Fruit fly (Drosophila melanogaster) whole organism, embryonic: ENCODE data around the gene tweek.
A peak's percentile ranks its signal among the peaks of the same experiment; 100 is the strongest.

Experiments used
- ATbp ChIP-seq: fragments of 200-800 bp; sonication (Bioruptor generic); optimal IDR thresholded peaks from 2 replicates; lab custom pipeline; 2017; ENCODE audit warnings: missing biosample characterization, mild to moderate bottlenecking, missing genetic modification characterization, missing genetic modification reagents
- Asciz ChIP-seq: fragments of 200-800 bp; sonication (Bioruptor generic); optimal IDR thresholded peaks from 2 replicates; lab custom pipeline; 2017; ENCODE audit warnings: missing biosample characterization, mild to moderate bottlenecking, missing genetic modification characterization, missing genetic modification reagents
- CG10147 ChIP-seq: fragments of 200-800 bp; sonication (Bioruptor generic); optimal IDR thresholded peaks from 2 replicates; lab custom pipeline; 2019; ENCODE audit warnings: missing biosample characterization, mild to moderate bottlenecking, missing genetic modification characterization, moderate library complexity
- CG10267 ChIP-seq: fragments of 200-800 bp; sonication (Bioruptor generic); optimal IDR thresholded peaks from 2 replicates; lab custom pipeline; 2018; ENCODE audit warnings: missing biosample characterization, mild to moderate bottlenecking, missing genetic modification characterization, moderate library complexity
- CG11093 ChIP-seq: fragments of 200-800 bp; sonication (Bioruptor generic); IDR thresholded peaks from 3 replicates; pipeline ENCODE4 v1.3.6; 2022; ENCODE audit warnings: missing biosample characterization, missing genetic modification characterization
- CG11695 ChIP-seq: fragments of 200-800 bp; sonication (Bioruptor generic); IDR thresholded peaks from 3 replicates; pipeline ENCODE4 v1.3.6; 2022; ENCODE audit warnings: missing biosample characterization, missing genetic modification characterization
- CG11696 ChIP-seq: fragments of 200-800 bp; sonication (Bioruptor generic); IDR thresholded peaks from 2 replicates; pipeline ENCODE4 v1.3.6; 2022; ENCODE audit warnings: missing biosample characterization, missing genetic modification characterization
- CG12104 ChIP-seq: fragments of 200-800 bp; sonication (Bioruptor generic); optimal IDR thresholded peaks from 3 replicates; lab custom pipeline; 2016; ENCODE audit warnings: missing biosample characterization, missing genetic modification characterization
- CG12236 ChIP-seq: fragments of 200-800 bp; sonication (Bioruptor generic); optimal IDR thresholded peaks from 2 replicates; lab custom pipeline; 2016; ENCODE audit warnings: missing biosample characterization, missing genetic modification characterization
- CG12391 ChIP-seq: fragments of 200-800 bp; sonication (Bioruptor generic); optimal IDR thresholded peaks from 3 replicates; lab custom pipeline; 2018; ENCODE audit warnings: missing biosample characterization, mild to moderate bottlenecking, missing genetic modification characterization, moderate library complexity
- CG14014 ChIP-seq: fragments of 200-800 bp; sonication (Bioruptor generic); IDR thresholded peaks from 2 replicates; pipeline ENCODE4 v1.3.6; 2022; ENCODE audit warnings: missing biosample characterization, missing genetic modification characterization
- CG15011 ChIP-seq: fragments of 200-800 bp; sonication (Bioruptor generic); optimal IDR thresholded peaks from 3 replicates; lab custom pipeline; 2018; ENCODE audit warnings: missing biosample characterization, mild to moderate bottlenecking, missing genetic modification characterization
- CG17829 ChIP-seq: fragments of 200-800 bp; optimal IDR thresholded peaks from 2 replicates; lab custom pipeline; 2019; ENCODE audit warnings: missing biosample characterization, mild to moderate bottlenecking, missing genetic modification characterization, moderate library complexity
- CG2116 ChIP-seq: fragments of 200-800 bp; sonication (Bioruptor generic); optimal IDR thresholded peaks from 3 replicates; lab custom pipeline; 2018; ENCODE audit warnings: missing biosample characterization, mild to moderate bottlenecking, missing genetic modification characterization
- CG2120 ChIP-seq: fragments of 200-800 bp; sonication (Bioruptor generic); optimal IDR thresholded peaks from 3 replicates; lab custom pipeline; 2016; ENCODE audit warnings: missing biosample characterization, missing genetic modification characterization
- CG31388 ChIP-seq: fragments of 200-800 bp; sonication (Bioruptor generic); optimal IDR thresholded peaks from 2 replicates; lab custom pipeline; 2016; ENCODE audit warnings: missing biosample characterization, missing genetic modification characterization
- CG31441 ChIP-seq: fragments of 200-800 bp; sonication (Bioruptor generic); IDR thresholded peaks from 2 replicates; pipeline ENCODE4 v1.3.6; 2022; ENCODE audit warnings: missing biosample characterization, missing genetic modification characterization
- CG34224 ChIP-seq: fragments of 200-800 bp; sonication (Bioruptor generic); IDR thresholded peaks from 3 replicates; pipeline ENCODE4 v1.3.6; 2022; ENCODE audit warnings: missing biosample characterization, missing genetic modification characterization; ENCODE audit not compliant: partially characterized antibody
- CG3838 ChIP-seq: fragments of 200-800 bp; sonication (Bioruptor generic); optimal IDR thresholded peaks from 3 replicates; lab custom pipeline; 2016; ENCODE audit warnings: missing biosample characterization, missing genetic modification characterization
- CG3995 ChIP-seq: fragments of 200-800 bp; sonication (Bioruptor generic); optimal IDR thresholded peaks from 3 replicates; lab custom pipeline; 2016; ENCODE audit warnings: missing biosample characterization, missing genetic modification characterization
- CG4424 ChIP-seq: fragments of 200-800 bp; sonication (Bioruptor generic); optimal IDR thresholded peaks from 3 replicates; lab custom pipeline; 2016; ENCODE audit warnings: missing biosample characterization, missing genetic modification characterization
- CG6272 ChIP-seq: fragments of 200-800 bp; sonication (Bioruptor generic); IDR thresholded peaks from 2 replicates; pipeline ENCODE4 v1.3.6; 2022; ENCODE audit warnings: missing biosample characterization, missing genetic modification characterization
- CG7556 ChIP-seq: fragments of 200-800 bp; sonication (Bioruptor generic); optimal IDR thresholded peaks from 2 replicates; lab custom pipeline; 2017; ENCODE audit warnings: missing biosample characterization, mild to moderate bottlenecking, missing genetic modification characterization
- CG7987 ChIP-seq: fragments of 200-800 bp; sonication (Bioruptor generic); optimal IDR thresholded peaks from 2 replicates; lab custom pipeline; 2018; ENCODE audit warnings: missing biosample characterization, mild to moderate bottlenecking, missing genetic modification characterization, moderate library complexity
- CG9215 ChIP-seq: fragments of 200-800 bp; sonication (Bioruptor generic); IDR thresholded peaks from 2 replicates; pipeline ENCODE4 v1.3.6; 2022; ENCODE audit warnings: missing biosample characterization, missing genetic modification characterization
- CG9727 ChIP-seq: fragments of 200-800 bp; sonication (Bioruptor generic); optimal IDR thresholded peaks from 3 replicates; lab custom pipeline; 2017; ENCODE audit warnings: missing biosample characterization, mild to moderate bottlenecking, missing genetic modification characterization
- H15 ChIP-seq: fragments of 200-800 bp; sonication (Bioruptor generic); IDR thresholded peaks from 3 replicates; pipeline ENCODE4 v1.3.6; 2022; ENCODE audit warnings: missing biosample characterization, missing genetic modification characterization
- Hey ChIP-seq: fragments of 200-800 bp; sonication (Bioruptor generic); optimal IDR thresholded peaks from 3 replicates; lab custom pipeline; 2018; ENCODE audit warnings: missing biosample characterization, mild to moderate bottlenecking, missing genetic modification characterization
- Hr3 ChIP-seq: fragments of 200-800 bp; sonication (Bioruptor generic); optimal IDR thresholded peaks from 3 replicates; lab custom pipeline; 2016; ENCODE audit warnings: missing biosample characterization, missing genetic modification characterization
- MESR4 ChIP-seq: fragments of 200-800 bp; sonication (Bioruptor generic); optimal IDR thresholded peaks from 2 replicates; lab custom pipeline; 2018; ENCODE audit warnings: missing biosample characterization, mild to moderate bottlenecking, missing genetic modification characterization, moderate library complexity
- NC2α ChIP-seq: fragments of 200-800 bp; sonication (Bioruptor generic); optimal IDR thresholded peaks from 2 replicates; lab custom pipeline; 2016; ENCODE audit warnings: missing biosample characterization, missing genetic modification characterization
- Nf-YA ChIP-seq: fragments of 200-800 bp; sonication (Bioruptor generic); IDR thresholded peaks from 2 replicates; pipeline ENCODE4 v1.3.6; 2022; ENCODE audit warnings: missing biosample characterization, missing genetic modification characterization
- NfI ChIP-seq: fragments of 200-800 bp; sonication (Bioruptor generic); optimal IDR thresholded peaks from 3 replicates; lab custom pipeline; 2018; ENCODE audit warnings: missing biosample characterization, mild to moderate bottlenecking, missing genetic modification characterization, moderate library complexity
- Sry-δ ChIP-seq: fragments of 200-800 bp; sonication (Bioruptor generic); optimal IDR thresholded peaks from 2 replicates; lab custom pipeline; 2016; ENCODE audit warnings: missing biosample characterization, missing genetic modification characterization
- TFAM ChIP-seq: fragments of 200-800 bp; sonication (Bioruptor generic); optimal IDR thresholded peaks from 2 replicates; lab custom pipeline; 2017; ENCODE audit warnings: missing biosample characterization, missing genetic modification characterization, inconsistent platforms
- ato ChIP-seq: fragments of 200-800 bp; sonication (Bioruptor generic); IDR thresholded peaks from 2 replicates; pipeline ENCODE4 v1.3.6; 2022; ENCODE audit warnings: missing biosample characterization, missing genetic modification characterization; ENCODE audit not compliant: partially characterized antibody
- cato ChIP-seq: fragments of 200-800 bp; sonication (Bioruptor generic); optimal IDR thresholded peaks from 2 replicates; lab custom pipeline; 2016; ENCODE audit warnings: missing biosample characterization, missing genetic modification characterization, borderline replicate concordance
- ewg ChIP-seq: fragments of 200-800 bp; sonication (Bioruptor generic); optimal IDR thresholded peaks from 3 replicates; lab custom pipeline; 2017; ENCODE audit warnings: mild to moderate bottlenecking, missing biosample characterization, missing genetic modification reagents, missing genetic modification characterization
- eyg ChIP-seq: fragments of 200-800 bp; sonication (Bioruptor generic); optimal IDR thresholded peaks from 3 replicates; lab custom pipeline; 2016; ENCODE audit warnings: missing biosample characterization, missing genetic modification characterization
- fd3F ChIP-seq: fragments of 200-800 bp; sonication (Bioruptor generic); optimal IDR thresholded peaks from 2 replicates; lab custom pipeline; 2018; ENCODE audit warnings: missing biosample characterization, mild to moderate bottlenecking, missing genetic modification characterization, moderate library complexity
- grau ChIP-seq: fragments of 200-800 bp; optimal IDR thresholded peaks from 3 replicates; lab custom pipeline; 2019; ENCODE audit warnings: missing biosample characterization, mild to moderate bottlenecking, missing genetic modification characterization, moderate library complexity
- grn ChIP-seq: fragments of 200-800 bp; sonication (Bioruptor generic); optimal IDR thresholded peaks from 3 replicates; lab custom pipeline; 2017; ENCODE audit warnings: missing biosample characterization, missing genetic modification characterization
- gsb ChIP-seq: fragments of 200-800 bp; sonication (Bioruptor generic); IDR thresholded peaks from 2 replicates; pipeline ENCODE4 v1.3.6; 2022; ENCODE audit warnings: missing biosample characterization, missing genetic modification characterization
- kah ChIP-seq: fragments of 200-800 bp; sonication (Bioruptor generic); optimal IDR thresholded peaks from 2 replicates; lab custom pipeline; 2018; ENCODE audit warnings: missing biosample characterization, mild to moderate bottlenecking, missing genetic modification characterization
- lmd ChIP-seq: fragments of 200-800 bp; sonication (Bioruptor generic); IDR thresholded peaks from 2 replicates; pipeline ENCODE4 v1.3.6; 2022; ENCODE audit warnings: missing biosample characterization, missing genetic modification characterization
- luna ChIP-seq: fragments of 200-800 bp; sonication (Bioruptor generic); optimal IDR thresholded peaks from 2 replicates; lab custom pipeline; 2016; ENCODE audit warnings: missing biosample characterization, missing genetic modification characterization
- nom ChIP-seq: fragments of 200-800 bp; sonication (Bioruptor generic); optimal IDR thresholded peaks from 2 replicates; lab custom pipeline; 2017; ENCODE audit warnings: missing biosample characterization, missing genetic modification characterization, mild to moderate bottlenecking, moderate library complexity, missing genetic modification reagents
- phol ChIP-seq: fragments of 200-800 bp; sonication (Bioruptor generic); optimal IDR thresholded peaks from 3 replicates; lab custom pipeline; 2018; ENCODE audit warnings: missing biosample characterization, mild to moderate bottlenecking, missing genetic modification characterization, moderate library complexity
- psq ChIP-seq: fragments of 200-800 bp; sonication (Bioruptor generic); optimal IDR thresholded peaks from 2 replicates; lab custom pipeline; 2017; ENCODE audit warnings: missing biosample characterization, missing genetic modification characterization
- sr ChIP-seq: fragments of 200-800 bp; sonication (Bioruptor generic); IDR thresholded peaks from 3 replicates; pipeline ENCODE4 v1.3.6; 2022; ENCODE audit warnings: missing biosample characterization, missing genetic modification characterization
- stc ChIP-seq: fragments of 200-800 bp; sonication (Bioruptor generic); IDR thresholded peaks from 2 replicates; pipeline ENCODE4 v1.3.6; 2022; ENCODE audit warnings: missing biosample characterization, missing genetic modification characterization
- wdn ChIP-seq: fragments of 200-800 bp; sonication (Bioruptor generic); IDR thresholded peaks from 2 replicates; pipeline ENCODE4 v1.3.6; 2022; ENCODE audit warnings: missing biosample characterization, missing genetic modification characterization

tweek gene

DNA sequence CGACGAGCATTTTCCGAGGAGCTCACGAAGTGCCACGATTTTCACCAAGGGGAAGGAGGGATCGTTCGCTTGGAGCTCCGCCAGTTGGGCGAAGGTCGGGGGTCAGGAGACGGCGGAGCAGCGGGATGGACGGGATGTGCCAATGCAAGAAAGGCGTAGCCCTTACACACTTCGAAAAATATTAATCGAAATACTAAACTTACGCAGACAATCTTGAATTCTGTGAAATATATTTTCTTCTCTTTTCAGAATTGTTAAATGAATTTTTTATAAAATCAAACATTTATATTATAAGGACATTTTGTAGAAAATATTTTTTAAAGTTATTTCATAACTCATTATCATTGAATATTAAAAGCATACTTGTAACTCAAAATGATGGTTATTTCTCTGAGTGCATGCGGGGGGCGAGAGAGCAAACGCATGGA is 19.4 kb upstream of the tweek start (continued):
- TF ChIP-seq CG9727 (GFP tag; lab: Kevin White, UChicago) (peak; percentile 24), fd3F (GFP tag; lab: Kevin White, UChicago) (peak; percentile 1), CG12391 (tag; lab: Kevin White, UChicago) (peak; percentile 62), ato (no peak), kah (GFP tag; lab: Kevin White, UChicago) (no peak), CG14014 (GFP tag; lab: Robert Waterston, UW) (no peak), CG34224 (GFP tag; lab: Robert Waterston, UW) (no peak), sr (GFP tag; lab: Robert Waterston, UW) (no peak), CG3838 (GFP tag; lab: Kevin White, UChicago) (no peak), NC2α (GFP tag; lab: Kevin White, UChicago) (no peak), CG7987 (GFP tag; lab: Kevin White, UChicago) (no peak), CG31388 (GFP tag; lab: Kevin White, UChicago) (no peak), TFAM (GFP tag; lab: Kevin White, UChicago) (no peak), CG9215 (GFP tag; lab: Robert Waterston, UW) (no peak), CG31441 (GFP tag; lab: Robert Waterston, UW) (peak; percentile 67), CG10267 (peak; percentile 29), grau (tag; lab: Kevin White, UChicago) (peak; percentile 67), CG2116 (GFP tag; lab: Kevin White, UChicago) (no peak), Sry-δ (GFP tag; lab: Kevin White, UChicago) (no peak), lmd (GFP tag; lab: Robert Waterston, UW) (peak; percentile 73), eyg (GFP tag; lab: Kevin White, UChicago) (no peak), cato (GFP tag; lab: Kevin White, UChicago) (no peak), Asciz (GFP tag; lab: Kevin White, UChicago) (peak; percentile 31), CG2120 (GFP tag; lab: Kevin White, UChicago) (no peak), nom (GFP tag; lab: Kevin White, UChicago) (no peak), gsb (GFP tag; lab: Robert Waterston, UW) (no peak), CG3995 (GFP tag; lab: Kevin White, UChicago) (no peak), CG7556 (GFP tag; lab: Kevin White, UChicago) (peak; percentile 74), stc (GFP tag; lab: Robert Waterston, UW) (peak; percentile 44; the same call in 1 of the 2 replicates), luna (GFP tag; lab: Kevin White, UChicago) (no peak), H15 (GFP tag; lab: Robert Waterston, UW) (no peak), ewg (GFP tag; lab: Kevin White, UChicago) (peak; percentile 8), Hey (tag; lab: Kevin White, UChicago) (no peak), Nf-YA (GFP tag; lab: Robert Waterston, UW) (no peak), CG12104 (GFP tag; lab: Kevin White, UChicago) (no peak), CG4424 (GFP tag; lab: Kevin White, UChicago) (peak; percentile 17), CG12236 (GFP tag; lab: Kevin White, UChicago) (no peak), CG10147 (no peak), grn (GFP tag; lab: Kevin White, UChicago) (no peak), NfI (GFP tag; lab: Kevin White, UChicago) (peak; percentile 12), MESR4 (GFP tag; lab: Kevin White, UChicago) (no peak), ATbp (GFP tag; lab: Kevin White, UChicago) (peak; percentile 42), CG17829 (peak; percentile 56), CG11093 (GFP tag; lab: Robert Waterston, UW) (no peak), CG15011 (GFP tag; lab: Kevin White, UChicago) (no peak), Hr3 (GFP tag; lab: Kevin White, UChicago) (peak; percentile 23), CG11696 (no peak), CG6272 (no peak), wdn (GFP tag; lab: Robert Waterston, UW) (no peak), CG11695 (GFP tag; lab: Robert Waterston, UW) (peak; percentile 44; the same call in 2 of the 3 replicates), phol (tag; lab: Kevin White, UChicago) (peak; percentile 57), psq (GFP tag; lab: Kevin White, UChicago) (no peak)
